Fruit fly (Drosophila melanogaster): Measurements from ENCODE around the gene CG4598.
A peak's percentile ranks its signal among the peaks of the same experiment; 100 is the strongest.

Gene CG4598

DNA sequence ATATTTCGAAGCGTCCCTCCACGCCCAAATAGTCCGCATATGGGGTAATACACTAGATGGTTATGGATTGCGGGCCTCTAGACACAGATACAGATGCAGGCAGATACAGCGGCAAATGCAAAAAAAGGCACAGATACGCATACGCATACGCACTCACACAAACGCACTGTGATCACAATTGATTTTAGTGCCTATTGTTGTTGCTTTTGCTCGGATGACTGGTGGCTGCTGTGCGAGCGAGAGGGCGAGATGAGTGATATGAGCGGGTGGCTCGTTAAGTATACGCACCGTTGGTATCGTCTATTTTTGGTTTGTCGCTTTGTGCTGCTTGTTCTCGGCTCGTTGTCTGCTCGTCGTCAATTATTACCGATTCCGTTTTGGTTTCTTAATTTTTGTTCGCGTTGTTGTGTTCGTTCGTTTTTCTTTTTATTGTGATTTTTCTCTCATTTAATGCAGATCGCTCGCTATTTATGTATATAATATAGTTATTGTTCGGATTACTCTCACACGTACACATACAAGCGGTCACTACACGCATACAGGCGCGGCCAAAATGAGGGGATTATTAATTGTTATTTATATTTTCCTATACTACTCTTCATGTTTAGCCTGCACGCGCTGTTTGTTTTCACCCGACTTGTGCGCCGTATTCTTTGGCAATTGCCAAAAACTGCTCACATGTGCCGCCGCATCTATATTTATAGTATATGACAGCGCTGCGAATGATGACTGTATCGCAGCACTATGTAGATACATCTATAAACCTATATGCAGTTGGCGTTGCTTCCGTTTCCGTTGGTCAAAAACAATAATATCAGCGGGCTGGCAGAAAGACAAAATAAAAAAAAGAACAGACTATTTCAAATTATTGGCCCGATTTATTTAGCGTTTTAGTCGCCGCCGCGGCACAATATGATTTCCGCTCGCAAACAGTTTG, 10.8 kb upstream of the CG4598 start (continued):
- TF ChIP-seq CG42726 (GFP tag; IDR thresholded peaks at IDR 0.05; ENCODE audit: partially characterized antibody) (no peak), lmd (GFP tag; IDR thresholded peaks at IDR 0.05) (no peak), Dip3 (GFP tag; optimal IDR thresholded peaks at IDR 0.05) (no peak), CHES-1-like (GFP tag; optimal IDR thresholded peaks at IDR 0.05) (no peak), org-1 (GFP tag; optimal IDR thresholded peaks at IDR 0.05) (no peak), CG34224 (GFP tag; IDR thresholded peaks at IDR 0.05; ENCODE audit: partially characterized antibody) (no peak), CG7928 (GFP tag; optimal IDR thresholded peaks at IDR 0.05) (no peak), CG5953 (GFP tag; IDR thresholded peaks at IDR 0.05) (no peak), tna (GFP tag; IDR thresholded peaks at IDR 0.05; ENCODE audit: partially characterized antibody) (no peak), CG18262 (tag; optimal IDR thresholded peaks at IDR 0.05) (no peak), toy (GFP tag; IDR thresholded peaks at IDR 0.05) (no peak), CG9797 (GFP tag; optimal IDR thresholded peaks at IDR 0.05) (no peak), h (optimal IDR thresholded peaks at IDR 0.05) (no peak), trem (tag; optimal IDR thresholded peaks at IDR 0.05) (no peak), Ets97D (GFP tag; optimal IDR thresholded peaks at IDR 0.05) (no peak), HLHmδ (GFP tag; optimal IDR thresholded peaks at IDR 0.05) (no peak), CG6791 (GFP tag; IDR thresholded peaks at IDR 0.05; ENCODE audit: partially characterized antibody) (no peak), Xrp1 (GFP tag; IDR thresholded peaks at IDR 0.05) (no peak), grau (tag; optimal IDR thresholded peaks at IDR 0.05) (no peak), ap (GFP tag; IDR thresholded peaks at IDR 0.05) (no peak), CG11723 (GFP tag; optimal IDR thresholded peaks at IDR 0.05) (no peak), CG7271 (tag; optimal IDR thresholded peaks at IDR 0.05) (no peak), tx (GFP tag; optimal IDR thresholded peaks at IDR 0.05) (no peak), Dbx (GFP tag; IDR thresholded peaks at IDR 0.05) (no peak), CG8944 (GFP tag; optimal IDR thresholded peaks at IDR 0.05) (no peak), cato (GFP tag; optimal IDR thresholded peaks at IDR 0.05; ENCODE audit: borderline replicate concordance) (no peak), CG6813 (GFP tag; optimal IDR thresholded peaks at IDR 0.05) (no peak), CG1832 (GFP tag; optimal IDR thresholded peaks at IDR 0.05) (peak; percentile 46), CG1233 (GFP tag; optimal IDR thresholded peaks at IDR 0.05) (no peak), zen2 (GFP tag; IDR thresholded peaks at IDR 0.05; ENCODE audit: partially characterized antibody) (0 out of 3 replicates have a peak, but pooled peaks have one; percentile 32), run (tag; optimal IDR thresholded peaks at IDR 0.05) (no peak), CG9437 (GFP tag; optimal IDR thresholded peaks at IDR 0.05) (no peak), Mes4 (GFP tag; optimal IDR thresholded peaks at IDR 0.05) (no peak), aop (GFP tag; IDR thresholded peaks at IDR 0.05) (no peak), CG6854 (GFP tag; optimal IDR thresholded peaks at IDR 0.05) (no peak), mam (GFP tag; optimal IDR thresholded peaks at IDR 0.05) (no peak), Asciz (GFP tag; optimal IDR thresholded peaks at IDR 0.05) (no peak), CG2116 (GFP tag; optimal IDR thresholded peaks at IDR 0.05) (peak; percentile 6), CG10654 (GFP tag; optimal IDR thresholded peaks at IDR 0.05) (no peak), dan (GFP tag; IDR thresholded peaks at IDR 0.05) (no peak), CG34376 (GFP tag; optimal IDR thresholded peaks at IDR 0.05) (no peak), cad (GFP tag; optimal IDR thresholded peaks at IDR 0.05) (no peak), Meics (GFP tag; optimal IDR thresholded peaks at IDR 0.05) (no peak), bbx (GFP tag; IDR thresholded peaks at IDR 0.05; ENCODE audit: partially characterized antibody) (no peak), CG4328 (GFP tag; optimal IDR thresholded peaks at IDR 0.05) (no peak), zfh1 (GFP tag; IDR thresholded peaks at IDR 0.05) (no peak), stc (GFP tag; IDR thresholded peaks at IDR 0.05) (no peak), NC2α (GFP tag; optimal IDR thresholded peaks at IDR 0.05) (no peak), tio (GFP tag; optimal IDR thresholded peaks at IDR 0.05) (no peak), Lim3 (GFP tag; IDR thresholded peaks at IDR 0.05) (no peak)

Measured in whole organism, embryonic.